Fruit fly (Drosophila melanogaster) whole organism, embryonic: ENCODE measurements around the gene Mob3.
A peak's percentile ranks its signal among the peaks of the same experiment; 100 is the strongest.

Experiments
- ATbp ChIP-seq: fragments of 200-800 bp; sonication (Bioruptor generic); optimal IDR thresholded peaks from 2 replicates; lab custom pipeline; 2017; ENCODE audit warnings: missing biosample characterization, mild to moderate bottlenecking, missing genetic modification characterization, missing genetic modification reagents
- Adf1 ChIP-seq: fragments of 200-800 bp; sonication (Bioruptor generic); IDR thresholded peaks from 2 replicates; pipeline ENCODE4 v1.3.6; 2022; ENCODE audit warnings: missing biosample characterization, missing genetic modification characterization
- Antp ChIP-seq: fragments of 200-800 bp; sonication (Bioruptor generic); optimal IDR thresholded peaks from 3 replicates; lab custom pipeline; 2016; ENCODE audit warnings: missing biosample characterization, missing genetic modification characterization
- CG10209 ChIP-seq: fragments of 200-800 bp; sonication (Bioruptor generic); optimal IDR thresholded peaks from 3 replicates; lab custom pipeline; 2017; ENCODE audit warnings: missing biosample characterization, mild to moderate bottlenecking, missing genetic modification characterization, missing genetic modification reagents
- CG10274 ChIP-seq: fragments of 200-800 bp; sonication (Bioruptor generic); optimal IDR thresholded peaks from 3 replicates; lab custom pipeline; 2017; ENCODE audit warnings: missing biosample characterization, mild to moderate bottlenecking, missing genetic modification characterization
- CG11247 ChIP-seq: fragments of 200-800 bp; sonication (Bioruptor generic); IDR thresholded peaks from 2 replicates; pipeline ENCODE4 v1.3.6; 2022; ENCODE audit warnings: missing biosample characterization, missing genetic modification characterization
- CG11504 ChIP-seq: fragments of 200-800 bp; sonication (Bioruptor generic); optimal IDR thresholded peaks from 3 replicates; lab custom pipeline; 2019; ENCODE audit warnings: missing biosample characterization, mild to moderate bottlenecking, missing genetic modification characterization, moderate library complexity
- CG13775 ChIP-seq: fragments of 200-800 bp; sonication (Bioruptor generic); optimal IDR thresholded peaks from 3 replicates; lab custom pipeline; 2017; ENCODE audit warnings: missing biosample characterization, mild to moderate bottlenecking, missing genetic modification characterization
- CG14710 ChIP-seq: fragments of 200-800 bp; sonication (Bioruptor generic); optimal IDR thresholded peaks from 3 replicates; lab custom pipeline; 2019; ENCODE audit warnings: missing biosample characterization, mild to moderate bottlenecking, missing genetic modification characterization, moderate library complexity
- CG14860 ChIP-seq: fragments of 200-800 bp; sonication (Bioruptor generic); IDR thresholded peaks from 3 replicates; pipeline ENCODE4 v1.3.6; 2022; ENCODE audit warnings: missing biosample characterization, missing genetic modification characterization; ENCODE audit not compliant: partially characterized antibody
- CG16779 ChIP-seq: fragments of 200-800 bp; sonication (Bioruptor generic); IDR thresholded peaks from 2 replicates; pipeline ENCODE4 v1.3.6; 2022; ENCODE audit warnings: missing biosample characterization, missing genetic modification characterization
- CG17359 ChIP-seq: fragments of 200-800 bp; sonication (Bioruptor generic); optimal IDR thresholded peaks from 3 replicates; lab custom pipeline; 2018; ENCODE audit warnings: missing biosample characterization, mild to moderate bottlenecking, missing genetic modification characterization, moderate library complexity
- CG2120 ChIP-seq: fragments of 200-800 bp; sonication (Bioruptor generic); optimal IDR thresholded peaks from 3 replicates; lab custom pipeline; 2016; ENCODE audit warnings: missing biosample characterization, missing genetic modification characterization
- CG5245 ChIP-seq: fragments of 200-800 bp; sonication (Bioruptor generic); optimal IDR thresholded peaks from 3 replicates; lab custom pipeline; 2016; ENCODE audit warnings: missing biosample characterization, missing genetic modification characterization
- CG6765 ChIP-seq: fragments of 200-800 bp; sonication (Bioruptor generic); optimal IDR thresholded peaks from 3 replicates; lab custom pipeline; 2017; ENCODE audit warnings: missing biosample characterization, mild to moderate bottlenecking, missing genetic modification characterization
- CG7556 ChIP-seq: fragments of 200-800 bp; sonication (Bioruptor generic); optimal IDR thresholded peaks from 2 replicates; lab custom pipeline; 2017; ENCODE audit warnings: missing biosample characterization, mild to moderate bottlenecking, missing genetic modification characterization
- CG8478 ChIP-seq: fragments of >200 bp; optimal IDR thresholded peaks from 2 replicates; lab custom pipeline; 2018
- CG8765 ChIP-seq: fragments of 200-800 bp; sonication (Bioruptor generic); IDR thresholded peaks from 2 replicates; pipeline ENCODE4 v1.3.6; 2022; ENCODE audit warnings: missing biosample characterization, missing genetic modification characterization
- CG9797 ChIP-seq: fragments of 200-800 bp; sonication (Bioruptor generic); optimal IDR thresholded peaks from 3 replicates; lab custom pipeline; 2018; ENCODE audit warnings: missing biosample characterization, mild to moderate bottlenecking, missing genetic modification characterization
- CG9817 ChIP-seq: fragments of 200-800 bp; sonication (Bioruptor generic); optimal IDR thresholded peaks from 2 replicates; lab custom pipeline; 2018; ENCODE audit warnings: missing biosample characterization, mild to moderate bottlenecking, missing genetic modification characterization, moderate library complexity
- Chrac-16 ChIP-seq: fragments of 200-800 bp; sonication (Bioruptor generic); optimal IDR thresholded peaks from 3 replicates; lab custom pipeline; 2016; ENCODE audit warnings: missing biosample characterization, missing genetic modification characterization
- Dfd ChIP-seq, 2 experiments: fragments of >200 bp; optimal IDR thresholded peaks; 2 replicates each; lab custom pipeline; 2017; ENCODE audit warnings: missing biosample characterization in 2 of 2, missing genetic modification characterization in 2 of 2
- Eip74EF ChIP-seq, 2 experiments: fragments of 200-800 bp in 1 of 2; fragments of >200 bp in 1 of 2; sonication (Bioruptor generic) in 1 of 2; optimal IDR thresholded peaks; 2 replicates each; lab custom pipeline; 2017 to 2019; ENCODE audit warnings: missing biosample characterization in 2 of 2, missing genetic modification characterization in 2 of 2, mild to moderate bottlenecking in 1 of 2, moderate library complexity in 1 of 2
- GATAe ChIP-seq: fragments of 200-800 bp; sonication (Bioruptor generic); conservative IDR thresholded peaks from 2 replicates; pipeline ENCODE4 v1.3.6; 2022; ENCODE audit warnings: missing biosample characterization, missing genetic modification characterization
- HLHmδ ChIP-seq: fragments of 200-800 bp; sonication (Bioruptor generic); optimal IDR thresholded peaks from 2 replicates; lab custom pipeline; 2018; ENCODE audit warnings: missing biosample characterization, mild to moderate bottlenecking, missing genetic modification characterization, moderate library complexity
- Kr ChIP-seq: fragments of 200-800 bp; sonication (Bioruptor generic); optimal IDR thresholded peaks from 2 replicates; lab custom pipeline; 2017; ENCODE audit warnings: missing biosample characterization, mild to moderate bottlenecking, missing genetic modification characterization
- Max ChIP-seq: fragments of 200-800 bp; sonication (Bioruptor generic); optimal IDR thresholded peaks from 2 replicates; lab custom pipeline; 2016; ENCODE audit warnings: missing biosample characterization, mild to moderate bottlenecking, missing genetic modification characterization
- TFAM ChIP-seq: fragments of 200-800 bp; sonication (Bioruptor generic); optimal IDR thresholded peaks from 2 replicates; lab custom pipeline; 2017; ENCODE audit warnings: missing biosample characterization, missing genetic modification characterization, inconsistent platforms
- Tbp ChIP-seq: fragments of >200 bp; optimal IDR thresholded peaks from 2 replicates; lab custom pipeline; 2018; ENCODE audit warnings: missing biosample characterization, missing genetic modification characterization
- al ChIP-seq: fragments of 200-800 bp; sonication (Bioruptor generic); IDR thresholded peaks from 2 replicates; pipeline ENCODE4 v1.3.6; 2022; ENCODE audit warnings: missing biosample characterization, missing genetic modification characterization
- bowl ChIP-seq: fragments of 200-800 bp; sonication (Bioruptor generic); IDR thresholded peaks from 2 replicates; pipeline ENCODE4 v1.3.6; 2022; ENCODE audit warnings: missing biosample characterization, missing genetic modification characterization
- br ChIP-seq: fragments of >200 bp; optimal IDR thresholded peaks from 2 replicates; lab custom pipeline; 2017
- cad ChIP-seq: fragments of >200 bp; optimal IDR thresholded peaks from 2 replicates; lab custom pipeline; 2017; ENCODE audit warnings: missing biosample characterization, missing genetic modification characterization
- chinmo ChIP-seq: fragments of 200-800 bp; sonication (Bioruptor generic); IDR thresholded peaks from 4 replicates; pipeline ENCODE4 v1.3.6; 2022; ENCODE audit warnings: missing biosample characterization, missing genetic modification characterization; ENCODE audit not compliant: partially characterized antibody
- cwo ChIP-seq: fragments of 200-800 bp; sonication (Bioruptor generic); optimal IDR thresholded peaks from 3 replicates; lab custom pipeline; 2017; ENCODE audit warnings: missing biosample characterization, missing genetic modification characterization, mild to moderate bottlenecking, moderate library complexity, missing genetic modification reagents
- dimm ChIP-seq: fragments of 200-800 bp; sonication (Bioruptor generic); IDR thresholded peaks from 2 replicates; pipeline ENCODE4 v1.3.6; 2022; ENCODE audit warnings: missing biosample characterization, missing genetic modification characterization
- hbn ChIP-seq: fragments of 200-800 bp; sonication (Bioruptor generic); IDR thresholded peaks from 2 replicates; pipeline ENCODE4 v1.3.6; 2022; ENCODE audit warnings: missing biosample characterization, missing genetic modification characterization; ENCODE audit not compliant: partially characterized antibody
- jigr1 ChIP-seq: fragments of 200-800 bp; sonication (Bioruptor generic); IDR thresholded peaks from 3 replicates; pipeline ENCODE4 v1.3.6; 2022; ENCODE audit warnings: missing biosample characterization, missing genetic modification characterization
- ken ChIP-seq: fragments of 200-800 bp; sonication (Bioruptor generic); IDR thresholded peaks from 3 replicates; pipeline ENCODE4 v1.3.6; 2022; ENCODE audit warnings: missing biosample characterization, missing genetic modification characterization
- lab ChIP-seq: fragments of 200-800 bp; sonication (Bioruptor generic); optimal IDR thresholded peaks from 3 replicates; lab custom pipeline; 2017; ENCODE audit warnings: missing biosample characterization, missing genetic modification characterization, mild to moderate bottlenecking, moderate library complexity, missing genetic modification reagents
- luna ChIP-seq: fragments of 200-800 bp; sonication (Bioruptor generic); optimal IDR thresholded peaks from 2 replicates; lab custom pipeline; 2016; ENCODE audit warnings: missing biosample characterization, missing genetic modification characterization
- onecut ChIP-seq: fragments of 200-800 bp; sonication (Bioruptor generic); IDR thresholded peaks from 2 replicates; pipeline ENCODE4 v1.3.6; 2022; ENCODE audit warnings: missing biosample characterization, missing genetic modification characterization
- pzg ChIP-seq: fragments of 200-800 bp; sonication (Bioruptor generic); optimal IDR thresholded peaks from 3 replicates; lab custom pipeline; 2018; ENCODE audit warnings: missing biosample characterization, mild to moderate bottlenecking, missing genetic modification characterization, moderate library complexity
- sc ChIP-seq, 3 experiments: fragments of >200 bp in 2 of 3; fragments of 200-800 bp in 1 of 3; sonication (Bioruptor generic) in 1 of 3; optimal IDR thresholded peaks; 2 replicates in 2 of 3; 3 replicates in 1 of 3; lab custom pipeline; 2017; ENCODE audit warnings: mild to moderate bottlenecking in 1 of 3, missing biosample characterization in 1 of 3, missing genetic modification characterization in 1 of 3, missing genetic modification reagents in 1 of 3
- shn ChIP-seq: fragments of 200-800 bp; sonication (Bioruptor generic); optimal IDR thresholded peaks from 3 replicates; lab custom pipeline; 2016; ENCODE audit warnings: missing biosample characterization, missing genetic modification characterization
- tgo ChIP-seq: fragments of 200-800 bp; sonication (Bioruptor generic); IDR thresholded peaks from 3 replicates; pipeline ENCODE4 v1.3.6; 2022; ENCODE audit warnings: missing biosample characterization, missing genetic modification characterization
- tup ChIP-seq: fragments of 200-800 bp; sonication (Bioruptor generic); optimal IDR thresholded peaks from 2 replicates; lab custom pipeline; 2016; ENCODE audit warnings: missing biosample characterization, mild to moderate bottlenecking, missing genetic modification characterization, moderate library complexity
- vnd ChIP-seq: fragments of 200-800 bp; sonication (Bioruptor generic); IDR thresholded peaks from 3 replicates; pipeline ENCODE4 v1.3.6; 2022; ENCODE audit warnings: missing biosample characterization, missing genetic modification characterization; ENCODE audit not compliant: partially characterized antibody
- wor ChIP-seq: fragments of 200-800 bp; sonication (Bioruptor generic); IDR thresholded peaks from 2 replicates; pipeline ENCODE4 v1.3.6; 2022; ENCODE audit warnings: missing biosample characterization, missing genetic modification characterization

Mob3 gene

dm6 chr2L:10260750-10261493 is 4.2 kb upstream of the Mob3 start, which contains the start of gene Pten (continued):
- TF ChIP-seq cad (peak; percentile 74), jigr1 (GFP tag; lab: Robert Waterston, UW) (peak; percentile 88; the same call in 1 of the 3 replicates), CG14860 (GFP tag; lab: Robert Waterston, UW) (peak; percentile 87), hbn (GFP tag; lab: Robert Waterston, UW) (peak; percentile 62), CG10274 (GFP tag; lab: Kevin White, UChicago) (peak; percentile 28), Antp (no peak), CG14710 (tag; lab: Kevin White, UChicago) (peak; percentile 90), CG8765 (GFP tag; lab: Robert Waterston, UW) (no peak), CG17359 (peak; percentile 80), Tbp (GFP tag; lab: Kevin White, UChicago) (no peak), ATbp (GFP tag; lab: Kevin White, UChicago) (no peak), Adf1 (GFP tag; lab: Robert Waterston, UW) (no peak), HLHmδ (no peak), tup (GFP tag; lab: Kevin White, UChicago) (no peak), vnd (GFP tag; lab: Robert Waterston, UW) (peak; percentile 85), CG2120 (GFP tag; lab: Kevin White, UChicago) (peak; percentile 37), shn (GFP tag; lab: Kevin White, UChicago) (peak; percentile 5), CG5245 (GFP tag; lab: Kevin White, UChicago) (peak; percentile 60), CG16779 (no peak), Kr (GFP tag; lab: Kevin White, UChicago) (no peak), tgo (peak; percentile 51; the same call in 1 of the 3 replicates), cwo (no peak), pzg (GFP tag; lab: Kevin White, UChicago) (peak; percentile 83), bowl (GFP tag; lab: Robert Waterston, UW) (no peak), br (no peak), Eip74EF (GFP tag; optimal IDR thresholded peaks at IDR 0.05; lab: Kevin White, UChicago) (no peak), chinmo (GFP tag; lab: Robert Waterston, UW) (peak; percentile 85; the same call in 2 of the 4 replicates), sc (optimal IDR thresholded peaks at IDR 0.05; lab: Kevin White, UChicago) (no peak), sc (GFP tag; optimal IDR thresholded peaks at IDR 0.05; lab: Kevin White, UChicago) (peak; percentile 9), CG13775 (GFP tag; lab: Kevin White, UChicago) (peak; percentile 83), Max (peak; percentile 79), wor (GFP tag; lab: Robert Waterston, UW) (no peak), GATAe (GFP tag; lab: Robert Waterston, UW) (no peak), al (GFP tag; lab: Robert Waterston, UW) (no peak; the same call in 1 of the 2 replicates), TFAM (GFP tag; lab: Kevin White, UChicago) (no peak), Dfd (GFP tag; optimal IDR thresholded peaks at IDR 0.05; lab: Kevin White, UChicago) (no peak), CG10209 (GFP tag; lab: Kevin White, UChicago) (no peak), CG9817 (tag; lab: Kevin White, UChicago) (no peak), dimm (GFP tag; lab: Robert Waterston, UW) (no peak), ken (no peak; the same call in 2 of the 3 replicates), CG8478 (lab: Kevin White, UChicago) (no peak), CG6765 (GFP tag; lab: Kevin White, UChicago) (peak; percentile 37), CG11247 (GFP tag; lab: Robert Waterston, UW) (no peak), onecut (GFP tag; lab: Robert Waterston, UW) (no peak; the same call in 1 of the 2 replicates), CG7556 (GFP tag; lab: Kevin White, UChicago) (peak; percentile 61), CG11504 (tag; lab: Kevin White, UChicago) (no peak), lab (GFP tag; lab: Kevin White, UChicago) (no peak), CG9797 (no peak), Chrac-16 (GFP tag; lab: Kevin White, UChicago) (peak; percentile 68), luna (GFP tag; lab: Kevin White, UChicago) (peak; percentile 45)
